Worm (Caenorhabditis elegans) whole organism, late embryonic: ENCODE data around the gene nmad-1.

ENCODE experiments used
- K09A11.1 ChIP-seq: sonication (generic microtip); optimal IDR thresholded peaks from 2 replicates; lab custom pipeline; 2017; ENCODE audit warnings: antibody characterized with exemption, mild to moderate bottlenecking, missing genetic modification characterization, missing compliant biosample characterization; ENCODE audit not compliant: insufficient read depth
- ama-1 ChIP-seq: fragments of 150-350 bp; optimal IDR thresholded peaks from 2 replicates; lab custom pipeline; 2014
- ceh-34 ChIP-seq: sonication (generic microtip); optimal IDR thresholded peaks from 2 replicates; lab custom pipeline; 2016; ENCODE audit warnings: mild to moderate bottlenecking, missing genetic modification characterization, missing compliant biosample characterization
- che-1 ChIP-seq: sonication (generic microtip); optimal IDR thresholded peaks from 2 replicates; lab custom pipeline; 2016; ENCODE audit warnings: mild to moderate bottlenecking, missing genetic modification characterization, missing compliant biosample characterization
- fkh-10 ChIP-seq: fragments of 150-350 bp; optimal IDR thresholded peaks from 2 replicates; lab custom pipeline; 2014; ENCODE audit warnings: missing biosample characterization, missing genetic modification reagents, missing genetic modification characterization
- pha-4 ChIP-seq: fragments of 150-350 bp; optimal IDR thresholded peaks from 2 replicates; lab custom pipeline; 2018; ENCODE audit warnings: missing biosample characterization, missing genetic modification reagents, missing genetic modification characterization
- sox-4 ChIP-seq: sonication (generic microtip); optimal IDR thresholded peaks from 2 replicates; lab custom pipeline; 2017; ENCODE audit warnings: mild to moderate bottlenecking, missing genetic modification characterization, inconsistent platforms, missing compliant biosample characterization
- ztf-16 ChIP-seq: sonication (generic microtip); optimal IDR thresholded peaks from 2 replicates; lab custom pipeline; 2017; ENCODE audit warnings: missing genetic modification characterization, missing compliant biosample characterization

ce11 chrIII:5553098-5553497 lies 1.6 kb downstream of the nmad-1 start:
- TF ChIP-seq sox-4 (tag; lab: Kevin White, UChicago) (no peak), ama-1 (lab: Kevin White, UChicago) (no peak), K09A11.1 (tag; lab: Kevin White, UChicago) (no peak), ceh-34 (no peak), fkh-10 (no peak), ztf-16 (tag; lab: Kevin White, UChicago) (no peak), che-1 (tag; lab: Kevin White, UChicago) (no peak), pha-4 (tag; lab: Kevin White, UChicago) (no peak)
